Worm (Caenorhabditis elegans) whole organism, L1 larva: ENCODE results near the gene srt-63.

ENCODE experiments used
- blmp-1 ChIP-seq: fragments of 150-350 bp; optimal IDR thresholded peaks from 2 replicates; lab custom pipeline; 2014; ENCODE audit warnings: missing biosample characterization, missing genetic modification characterization
- ces-1 ChIP-seq: fragments of 150-350 bp; optimal IDR thresholded peaks from 2 replicates; lab custom pipeline; 2014; ENCODE audit warnings: missing biosample characterization, missing genetic modification reagents, missing genetic modification characterization
- dpl-1 ChIP-seq, 3 experiments: fragments of 150-350 bp in 2 of 3; sonication (generic microtip) in 1 of 3; optimal IDR thresholded peaks; 2 replicates each; lab custom pipeline; 2014 to 2017; ENCODE audit warnings: missing biosample characterization in 3 of 3, missing genetic modification characterization in 3 of 3, missing genetic modification reagents in 3 of 3
- lsy-2 ChIP-seq, 2 experiments: fragments of 150-350 bp; optimal IDR thresholded peaks; 2 replicates each; lab custom pipeline; 2014; ENCODE audit warnings: missing biosample characterization in 2 of 2, missing genetic modification characterization in 2 of 2
- mdl-1 ChIP-seq, 2 experiments: fragments of 150-350 bp; optimal IDR thresholded peaks; 2 replicates each; lab custom pipeline; 2014 to 2017; ENCODE audit warnings: missing biosample characterization in 2 of 2, missing genetic modification characterization in 2 of 2, inconsistent platforms in 1 of 2
- nhr-237 ChIP-seq: fragments of 150-350 bp; optimal IDR thresholded peaks from 2 replicates; lab custom pipeline; 2014; ENCODE audit warnings: missing biosample characterization, missing genetic modification characterization
- pag-3 ChIP-seq: sonication (generic microtip); optimal IDR thresholded peaks from 2 replicates; lab custom pipeline; 2017; ENCODE audit warnings: missing genetic modification characterization, mild to moderate bottlenecking, missing compliant biosample characterization, antibody characterized with exemption, borderline replicate concordance; ENCODE audit not compliant: insufficient read depth
- skn-1 ChIP-seq: fragments of 150-350 bp; optimal IDR thresholded peaks from 2 replicates; lab custom pipeline; 2014; ENCODE audit warnings: missing biosample characterization, missing genetic modification characterization
- snpc-4 ChIP-seq: fragments of 150-350 bp; optimal IDR thresholded peaks from 2 replicates; lab custom pipeline; 2014; ENCODE audit warnings: missing biosample characterization, missing genetic modification characterization
- tlp-1 ChIP-seq: fragments of 150-350 bp; optimal IDR thresholded peaks from 2 replicates; lab custom pipeline; 2014; ENCODE audit warnings: missing biosample characterization, missing genetic modification characterization

DNA sequence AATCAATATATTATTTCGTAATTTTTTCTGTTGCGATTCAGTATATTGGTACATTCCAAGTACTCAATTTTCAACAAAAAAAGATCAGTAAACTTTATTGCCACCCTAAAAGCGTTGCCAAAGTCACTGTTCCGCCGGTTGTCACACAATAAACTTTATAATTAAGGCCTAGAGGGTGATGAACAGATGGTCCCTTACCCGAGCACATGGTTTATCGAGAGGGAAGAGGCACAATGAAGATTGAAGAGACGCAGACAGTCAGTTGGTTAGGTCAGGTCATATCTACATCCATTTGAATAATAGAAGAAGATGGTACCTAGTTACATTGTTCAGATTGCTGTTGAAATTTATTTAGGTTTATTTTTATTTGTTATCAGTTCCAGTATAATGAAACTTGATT lies 858 bp upstream of the srt-63 start:
- TF ChIP-seq nhr-237 (tag; lab: Kevin White, UChicago) (no peak), dpl-1 (GFP tag; optimal IDR thresholded peaks at IDR 0.05; lab: Kevin White, UChicago) (no peak), tlp-1 (tag; lab: Kevin White, UChicago) (no peak), snpc-4 (tag; lab: Kevin White, UChicago) (no peak), ces-1 (no peak), mdl-1 (tag; optimal IDR thresholded peaks at IDR 0.05; lab: Kevin White, UChicago) (no peak), lsy-2 (tag; optimal IDR thresholded peaks at IDR 0.05; lab: Kevin White, UChicago) (no peak), skn-1 (tag; lab: Kevin White, UChicago) (no peak), blmp-1 (no peak), pag-3 (tag; lab: Kevin White, UChicago) (no peak)
